Fruit fly (Drosophila melanogaster) whole organism, wandering third instar larva: ENCODE data around the gene fbp.

Source experiments
- CG32264 ChIP-seq: fragments of 200-800 bp; sonication (Bioruptor generic); optimal IDR thresholded peaks from 2 replicates; lab custom pipeline; 2016; ENCODE audit warnings: missing biosample characterization, missing genetic modification characterization
- CrebA ChIP-seq: fragments of 200-800 bp; sonication (Bioruptor generic); optimal IDR thresholded peaks from 2 replicates; lab custom pipeline; 2016; ENCODE audit warnings: missing biosample characterization, mild to moderate bottlenecking, missing genetic modification characterization, borderline replicate concordance
- Hr78 ChIP-seq: fragments of >200 bp; optimal IDR thresholded peaks from 2 replicates; lab custom pipeline; 2017; ENCODE audit warnings: missing biosample characterization, missing genetic modification characterization
- Jra ChIP-seq: sonication (Bioruptor generic); optimal IDR thresholded peaks from 2 replicates; lab custom pipeline; 2016; ENCODE audit warnings: missing biosample characterization, missing genetic modification characterization
- br ChIP-seq: fragments of 200-800 bp; sonication (Bioruptor generic); optimal IDR thresholded peaks from 2 replicates; lab custom pipeline; 2016; ENCODE audit warnings: missing biosample characterization, missing genetic modification characterization
- dl ChIP-seq, 2 experiments: fragments of 175-275, 200-275 bp in 1 of 2; fragments of 200-275 bp in 1 of 2; sonication (Bioruptor generic); optimal IDR thresholded peaks; lab custom pipeline; 2018; ENCODE audit warnings: mild to moderate bottlenecking in 2 of 2, missing biosample characterization in 2 of 2, missing genetic modification characterization in 2 of 2, moderate library complexity in 2 of 2; ENCODE audit not compliant: partially characterized antibody in 2 of 2, insufficient read depth in 1 of 2
- h ChIP-seq: fragments of 200-800 bp; sonication (Bioruptor generic); optimal IDR thresholded peaks from 3 replicates; lab custom pipeline; 2016; ENCODE audit warnings: missing biosample characterization, mild to moderate bottlenecking, missing genetic modification characterization
- rgr ChIP-seq: fragments of 200-800 bp; sonication (Bioruptor generic); optimal IDR thresholded peaks from 3 replicates; lab custom pipeline; 2016; ENCODE audit warnings: missing biosample characterization, mild to moderate bottlenecking, missing genetic modification characterization
- sage ChIP-seq: fragments of 200-800 bp; sonication (Bioruptor generic); optimal IDR thresholded peaks from 2 replicates; lab custom pipeline; 2016; ENCODE audit warnings: missing biosample characterization, mild to moderate bottlenecking, missing genetic modification characterization
- tai ChIP-seq: sonication (Bioruptor generic); optimal IDR thresholded peaks from 2 replicates; lab custom pipeline; 2016; ENCODE audit warnings: missing biosample characterization, missing genetic modification characterization

dm6 chr2L:19799940-19800339 lies 36.0 kb upstream of the fbp start:
- TF ChIP-seq sage (GFP tag; lab: Kevin White, UChicago) = no peak
- no peak for TF ChIP-seq Hr78 (GFP tag; lab: Kevin White, UChicago)
- peak; percentile 23 for TF ChIP-seq h (GFP tag; lab: Kevin White, UChicago)
- TF ChIP-seq tai (GFP tag; lab: Kevin White, UChicago) = no peak
- TF ChIP-seq dl (GFP tag; optimal IDR thresholded peaks at IDR 0.05; lab: Kevin White, UChicago; ENCODE audit: insufficient read depth in 1 of 2, partially characterized antibody in 2 of 2) = no peak
- no peak for TF ChIP-seq CG32264
- no peak for TF ChIP-seq br (GFP tag; lab: Kevin White, UChicago)
- no peak for TF ChIP-seq Jra (GFP tag; lab: Kevin White, UChicago)
- no peak for TF ChIP-seq CrebA
- no peak for TF ChIP-seq rgr (GFP tag; lab: Kevin White, UChicago)
